Fruit fly (Drosophila melanogaster): ENCODE data around the gene sgl.

DNA sequence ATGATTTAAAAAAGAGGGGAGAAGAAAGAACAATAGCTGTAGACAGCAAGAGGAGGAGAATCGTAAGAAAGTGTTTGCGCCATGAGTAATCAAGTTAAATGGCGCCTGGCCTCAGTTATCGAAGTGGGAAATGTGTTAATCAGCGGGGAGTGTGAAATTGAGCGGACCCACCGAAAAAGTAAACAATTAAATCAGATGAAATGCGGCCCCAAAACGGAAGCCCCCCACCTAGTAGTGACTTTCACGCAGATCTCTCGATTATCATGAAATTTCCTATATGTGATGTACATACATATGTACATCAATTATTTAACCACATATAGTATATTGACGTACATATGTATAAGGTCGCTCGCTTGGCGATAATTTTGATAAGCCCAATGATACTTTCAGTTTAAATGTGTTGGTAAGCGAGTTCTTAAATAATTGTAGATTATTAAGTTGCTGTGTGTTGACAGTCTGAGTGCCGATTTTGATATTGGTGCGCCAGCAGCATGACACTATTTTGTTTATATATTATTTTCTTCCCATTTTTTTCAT lies 12.1 kb upstream of the sgl start:
- TF ChIP-seq Dll (optimal IDR thresholded peaks at IDR 0.05) (no peak), pan (optimal IDR thresholded peaks at IDR 0.05) (no peak), CG8478 (optimal IDR thresholded peaks at IDR 0.05) (no peak), usp (GFP tag; optimal IDR thresholded peaks at IDR 0.05) (no peak), EcR (GFP tag; optimal IDR thresholded peaks at IDR 0.05) (no peak)

All from whole organism.